Worm (Caenorhabditis elegans) whole organism, L3 larva: Measurements from ENCODE around the gene srx-50.

Experiments used
- aly-2 ChIP-seq: fragments of 150-350 bp; optimal IDR thresholded peaks from 2 replicates; lab custom pipeline; 2014; ENCODE audit warnings: missing biosample characterization, missing genetic modification characterization
- ama-1 ChIP-seq: fragments of 150-350 bp; optimal IDR thresholded peaks from 2 replicates; lab custom pipeline; 2018
- daf-12 ChIP-seq: fragments of 150-350 bp; optimal IDR thresholded peaks from 2 replicates; lab custom pipeline; 2014; ENCODE audit warnings: missing biosample characterization, missing genetic modification reagents, missing genetic modification characterization
- elt-1 ChIP-seq: fragments of 150-350 bp; optimal IDR thresholded peaks from 2 replicates; lab custom pipeline; 2014; ENCODE audit warnings: missing biosample characterization, missing genetic modification characterization
- mdl-1 ChIP-seq: fragments of 150-350 bp; optimal IDR thresholded peaks from 2 replicates; lab custom pipeline; 2014; ENCODE audit warnings: missing biosample characterization, missing genetic modification characterization
- nhr-25 ChIP-seq: sonication (generic microtip); optimal IDR thresholded peaks from 2 replicates; lab custom pipeline; 2017; ENCODE audit warnings: missing biosample characterization, missing genetic modification characterization
- skn-1 ChIP-seq: fragments of 150-350 bp; optimal IDR thresholded peaks from 2 replicates; lab custom pipeline; 2014; ENCODE audit warnings: missing biosample characterization, missing genetic modification characterization
- ztf-11 ChIP-seq: fragments of 150-350 bp; optimal IDR thresholded peaks from 2 replicates; lab custom pipeline; 2014; ENCODE audit warnings: missing biosample characterization, missing genetic modification characterization

DNA sequence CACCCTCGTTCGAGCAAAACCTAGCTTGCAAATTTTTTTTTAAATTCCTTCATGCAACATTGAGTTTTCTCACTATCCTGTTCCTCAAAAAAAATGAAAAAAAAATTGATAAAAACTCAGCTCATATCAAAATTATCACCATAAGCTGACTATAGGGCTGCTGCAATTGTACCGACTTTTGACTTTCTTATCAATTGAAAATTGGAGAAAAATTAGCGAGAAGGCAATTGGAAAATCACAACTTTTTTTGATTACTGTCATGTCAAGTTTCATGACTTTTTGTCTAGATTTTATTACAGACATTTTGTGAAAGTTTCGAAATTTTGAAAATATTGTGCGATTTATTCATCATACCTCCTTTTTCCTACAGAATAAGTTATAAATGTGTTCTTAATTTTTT is 31.9 kb upstream of the srx-50 start:
- TF ChIP-seq ztf-11 (tag; lab: Kevin White, UChicago) (no peak), skn-1 (no peak), aly-2 (tag; lab: Kevin White, UChicago) (no peak), daf-12 (no peak), elt-1 (tag; lab: Kevin White, UChicago) (no peak), nhr-25 (no peak), mdl-1 (no peak), ama-1 (no peak)
